Fruit fly (Drosophila melanogaster) whole organism, larva: ENCODE data around the gene elB.
A peak's percentile ranks its signal among the peaks of the same experiment; 100 is the strongest.

Experiments used
- noc ChIP-seq: fragments of 200-800 bp; sonication (Bioruptor generic); optimal IDR thresholded peaks from 3 replicates; lab custom pipeline; 2019; ENCODE audit warnings: missing biosample characterization, mild to moderate bottlenecking, missing genetic modification characterization, moderate library complexity

elB gene

DNA sequence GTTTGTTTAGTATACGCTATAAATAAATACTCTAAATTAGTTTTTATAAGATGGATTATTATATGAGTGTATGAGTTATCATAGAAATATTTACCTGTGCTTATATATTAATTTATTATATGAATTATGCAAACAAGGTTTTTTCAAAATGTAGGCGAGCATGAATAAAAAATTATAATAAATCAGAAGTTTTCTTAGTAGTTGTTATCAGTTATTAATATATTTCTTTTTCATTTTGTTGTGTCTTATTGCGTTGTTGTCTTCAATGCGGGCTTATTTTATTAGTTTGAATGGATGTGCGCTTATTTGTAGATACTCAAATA lies 53.5 kb downstream of the elB start:
- no peak for TF ChIP-seq noc (tag; lab: Kevin White, UChicago)

DNA sequence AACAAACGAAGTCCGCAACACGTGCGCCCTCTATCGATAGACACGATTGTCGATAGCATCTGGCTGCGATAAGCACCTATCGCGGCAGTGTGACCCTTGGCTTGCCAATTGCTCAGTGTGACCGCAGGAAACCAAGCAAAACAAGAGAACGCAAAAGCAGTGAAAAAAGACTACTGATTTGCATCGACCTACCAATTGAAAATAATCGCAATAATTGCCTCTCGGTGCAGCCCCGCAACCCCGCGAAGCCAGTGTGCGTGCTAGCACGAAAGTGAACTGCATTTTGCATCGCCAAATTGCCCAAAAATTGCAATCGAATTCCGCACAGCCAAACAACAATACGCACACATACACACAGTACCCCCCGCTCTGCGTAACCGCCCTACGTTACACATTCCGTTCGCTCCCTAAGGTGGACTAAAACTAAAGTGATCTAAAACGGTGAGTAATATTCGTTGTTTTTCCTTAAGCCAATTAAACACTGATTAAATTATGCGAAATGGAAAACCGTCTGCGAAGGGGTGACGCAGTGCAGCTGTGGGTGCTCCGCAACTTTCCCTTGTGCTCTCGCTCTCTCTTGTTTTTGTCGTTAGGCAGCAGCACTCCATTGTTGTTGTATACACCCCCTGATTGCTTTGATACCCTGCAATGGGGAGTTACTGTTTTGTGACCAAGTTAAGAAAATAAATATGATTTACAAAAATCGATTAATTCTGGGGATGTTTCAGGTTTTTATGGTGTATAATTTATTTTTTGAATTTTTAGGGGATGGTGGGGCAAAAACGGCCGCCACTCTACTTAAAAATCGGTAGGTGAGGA lies 54.1 kb downstream of the elB start, which contains the start of gene Rab14:
TSS of gene Rab14 (plus strand) at position 113 of the 819 bp plus-strand sequence.
- TF ChIP-seq noc (tag; lab: Kevin White, UChicago), result peak; percentile 86

DNA sequence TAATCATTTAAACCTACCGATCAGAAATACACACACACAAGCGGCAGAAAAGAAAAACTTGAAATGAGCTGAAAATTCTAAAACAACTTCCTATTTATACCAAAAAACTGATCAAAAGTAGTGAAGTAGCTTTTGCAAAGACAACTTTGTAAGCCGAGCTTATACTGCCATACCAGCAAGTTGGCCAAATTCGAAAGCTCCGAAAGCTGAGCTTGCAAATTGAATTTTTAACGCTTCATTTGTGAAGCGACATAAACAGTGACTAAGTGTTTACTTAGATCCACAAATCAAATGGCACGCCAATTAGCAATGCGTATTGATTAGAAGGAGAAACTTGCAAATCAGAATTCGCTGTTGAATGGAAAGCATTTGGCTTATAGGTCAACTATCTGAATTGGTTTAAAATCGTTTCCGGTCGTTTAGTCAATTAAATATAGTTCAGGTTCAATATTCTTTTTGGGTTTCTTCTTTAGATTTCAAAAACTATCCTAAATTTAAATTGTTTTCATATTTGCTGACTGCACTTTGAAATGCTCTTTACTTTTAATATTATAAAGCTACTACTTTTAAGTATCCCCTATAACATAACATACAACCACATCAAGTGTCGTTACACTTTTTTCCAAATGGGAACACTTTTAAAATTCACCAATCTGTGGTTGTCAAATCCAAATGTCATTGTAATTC lies 57.8 kb downstream of the elB start, which contains the start of gene CG43052:
TSS of gene CG43052 (plus strand) at position 637 of the 687 bp plus-strand sequence.
- no peak for TF ChIP-seq noc (tag; lab: Kevin White, UChicago)

DNA sequence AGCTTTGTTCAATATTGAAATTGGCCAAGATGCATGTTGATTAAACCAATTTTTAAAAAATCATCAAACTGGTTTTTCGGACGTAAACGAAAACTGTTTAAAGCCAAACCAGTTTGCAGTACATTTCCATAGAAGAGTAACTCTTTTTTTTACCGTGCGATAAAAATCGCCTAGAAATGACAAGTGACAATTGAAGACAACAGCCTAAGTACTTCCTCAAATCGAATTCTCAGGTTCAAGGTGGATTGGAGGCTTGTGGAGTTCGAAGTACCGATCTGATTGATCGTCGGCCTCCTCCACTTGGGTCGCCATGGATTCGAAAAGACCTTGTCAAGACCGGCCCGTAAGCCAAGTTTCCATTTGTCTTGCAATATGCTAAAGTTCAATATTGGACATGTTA lies 58.8 kb downstream of the elB start:
- no peak for TF ChIP-seq noc (tag; lab: Kevin White, UChicago)

DNA sequence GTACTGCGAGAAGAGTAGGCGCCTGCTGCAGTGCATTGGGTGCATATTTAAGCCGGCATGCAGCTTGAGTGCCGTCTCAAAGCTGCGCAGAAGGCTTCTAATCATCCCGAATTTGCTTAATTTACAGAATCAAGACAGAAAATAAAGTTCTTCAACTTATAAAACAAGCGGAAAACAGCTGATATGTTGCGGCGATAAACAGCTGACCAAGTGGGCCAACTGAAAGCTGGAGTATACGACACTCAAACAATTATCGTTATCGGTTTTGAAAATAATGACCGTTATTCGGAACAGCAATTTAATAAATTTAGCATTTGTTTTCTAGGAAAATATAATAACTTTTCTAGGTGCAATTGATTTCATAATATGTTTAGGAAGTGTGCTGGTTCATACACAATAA lies 60.7 kb downstream of the elB start, which contains the start of gene mTTF:
TSS of gene mTTF (minus strand) at position 189 of the 400 bp plus-strand sequence.
- TF ChIP-seq noc (tag; lab: Kevin White, UChicago), result no peak

DNA sequence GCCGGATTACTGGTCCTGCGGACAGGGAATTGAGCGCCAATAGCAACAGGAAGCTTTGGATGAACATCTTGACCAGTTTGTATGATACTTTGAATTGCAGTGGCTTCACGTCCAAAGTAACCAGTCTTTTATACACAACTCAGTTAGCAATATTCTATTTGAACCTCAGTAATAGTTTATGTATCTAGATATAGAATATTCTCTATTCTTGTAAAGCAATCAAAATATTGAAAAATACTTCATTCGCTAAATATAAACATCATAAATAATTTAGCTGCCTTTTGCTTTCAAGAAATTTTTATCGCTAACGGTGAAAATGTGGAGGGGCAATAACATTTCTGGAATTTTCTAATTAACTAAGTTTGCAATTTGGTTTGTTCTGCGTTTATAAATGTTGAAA lies 62.8 kb downstream of the elB start, which contains the start of gene Send2:
TSS of gene Send2 (minus strand) at position 101 of the 400 bp plus-strand sequence.
- no peak for TF ChIP-seq noc (tag; lab: Kevin White, UChicago)

DNA sequence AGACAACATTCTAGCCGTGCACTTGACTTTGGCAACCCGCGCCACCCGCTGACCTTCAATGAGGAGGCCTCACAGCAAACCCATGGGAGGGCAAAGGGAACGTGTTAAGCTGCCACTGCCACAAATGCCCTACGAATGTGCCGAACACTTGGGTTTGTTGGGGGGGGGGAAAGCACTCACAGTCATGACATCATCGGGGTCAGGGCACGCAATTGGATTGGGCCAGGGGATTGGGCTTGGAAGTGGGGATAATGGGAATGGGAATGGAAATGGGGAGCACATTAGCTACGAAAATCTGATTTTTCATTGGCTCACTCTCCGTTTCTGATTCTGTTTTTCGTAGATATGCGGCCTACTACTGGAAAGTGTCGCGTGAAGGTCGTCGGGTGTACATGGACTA lies 68.4 kb downstream of the elB start:
- TF ChIP-seq noc (tag; lab: Kevin White, UChicago), result no peak
